Fruit fly (Drosophila melanogaster) whole organism, wandering third instar larva: ENCODE measurements around the gene CG43134.

ENCODE experiments used
- Abd-B ChIP-seq: fragments of >200 bp; optimal IDR thresholded peaks from 2 replicates; lab custom pipeline; 2017; ENCODE audit warnings: missing biosample characterization, missing genetic modification characterization
- CG32264 ChIP-seq: fragments of 200-800 bp; sonication (Bioruptor generic); optimal IDR thresholded peaks from 2 replicates; lab custom pipeline; 2016; ENCODE audit warnings: missing biosample characterization, missing genetic modification characterization
- CG9705 ChIP-seq: fragments of 200-800 bp; sonication (Bioruptor generic); optimal IDR thresholded peaks from 2 replicates; lab custom pipeline; 2018; ENCODE audit warnings: missing biosample characterization, mild to moderate bottlenecking, missing genetic modification characterization
- CrebA ChIP-seq: fragments of 200-800 bp; sonication (Bioruptor generic); optimal IDR thresholded peaks from 2 replicates; lab custom pipeline; 2016; ENCODE audit warnings: missing biosample characterization, mild to moderate bottlenecking, missing genetic modification characterization, borderline replicate concordance
- Dfd ChIP-seq: fragments of >200 bp; optimal IDR thresholded peaks from 2 replicates; lab custom pipeline; 2017; ENCODE audit warnings: missing biosample characterization, missing genetic modification characterization
- Dif ChIP-seq: fragments of 200-275, 200-300 bp; sonication (Bioruptor generic); optimal IDR thresholded peaks from 2 replicates; lab custom pipeline; 2018; ENCODE audit warnings: missing biosample characterization, missing genetic modification characterization; ENCODE audit not compliant: partially characterized antibody
- GATAd ChIP-seq: sonication (Bioruptor generic); optimal IDR thresholded peaks from 2 replicates; lab custom pipeline; 2016; ENCODE audit warnings: missing biosample characterization, missing genetic modification characterization
- HLH106 ChIP-seq: fragments of 200-800 bp; optimal IDR thresholded peaks from 3 replicates; lab custom pipeline; 2019; ENCODE audit warnings: missing biosample characterization, mild to moderate bottlenecking, missing genetic modification characterization, moderate library complexity
- Hnf4 ChIP-seq: fragments of 200-800 bp; sonication (Bioruptor generic); optimal IDR thresholded peaks from 2 replicates; lab custom pipeline; 2016; ENCODE audit warnings: missing biosample characterization, mild to moderate bottlenecking, missing genetic modification characterization
- Hr78 ChIP-seq: fragments of >200 bp; optimal IDR thresholded peaks from 2 replicates; lab custom pipeline; 2017; ENCODE audit warnings: missing biosample characterization, missing genetic modification characterization
- Hr83 ChIP-seq: fragments of 200-300 bp; sonication (Bioruptor generic); optimal IDR thresholded peaks from 2 replicates; lab custom pipeline; 2016; ENCODE audit warnings: missing biosample characterization, mild to moderate bottlenecking, missing genetic modification characterization, moderate library complexity; ENCODE audit not compliant: poor library complexity, severe bottlenecking
- Jra ChIP-seq: sonication (Bioruptor generic); optimal IDR thresholded peaks from 2 replicates; lab custom pipeline; 2016; ENCODE audit warnings: missing biosample characterization, missing genetic modification characterization
- OdsH ChIP-seq: fragments of 200-800 bp; sonication (Bioruptor generic); optimal IDR thresholded peaks from 2 replicates; lab custom pipeline; 2016; ENCODE audit warnings: missing biosample characterization, mild to moderate bottlenecking, missing genetic modification characterization
- Rel ChIP-seq, 2 experiments: fragments of 200-800 bp; sonication (Bioruptor generic) in 1 of 2; optimal IDR thresholded peaks; 2 replicates in 1 of 2; 3 replicates in 1 of 2; lab custom pipeline; 2016 to 2019; ENCODE audit warnings: mild to moderate bottlenecking in 2 of 2, missing biosample characterization in 2 of 2, missing genetic modification characterization in 2 of 2, moderate library complexity in 1 of 2
- Sp1 ChIP-seq: fragments of 200-800 bp; sonication (Bioruptor generic); optimal IDR thresholded peaks from 3 replicates; lab custom pipeline; 2019; ENCODE audit warnings: missing biosample characterization, mild to moderate bottlenecking, missing genetic modification characterization, moderate library complexity
- Vsx2 ChIP-seq: fragments of 200-300, 225-300 bp; sonication (Bioruptor generic); optimal IDR thresholded peaks from 2 replicates; lab custom pipeline; 2018; ENCODE audit warnings: missing biosample characterization, missing genetic modification characterization; ENCODE audit not compliant: partially characterized antibody
- br ChIP-seq: fragments of 200-800 bp; sonication (Bioruptor generic); optimal IDR thresholded peaks from 2 replicates; lab custom pipeline; 2016; ENCODE audit warnings: missing biosample characterization, missing genetic modification characterization
- brk ChIP-seq: fragments of 200-800 bp; sonication (Bioruptor generic); optimal IDR thresholded peaks from 2 replicates; lab custom pipeline; 2016; ENCODE audit warnings: missing biosample characterization, mild to moderate bottlenecking, missing genetic modification characterization
- dl ChIP-seq, 2 experiments: fragments of 175-275, 200-275 bp in 1 of 2; fragments of 200-275 bp in 1 of 2; sonication (Bioruptor generic); optimal IDR thresholded peaks; lab custom pipeline; 2018; ENCODE audit warnings: mild to moderate bottlenecking in 2 of 2, missing biosample characterization in 2 of 2, missing genetic modification characterization in 2 of 2, moderate library complexity in 2 of 2; ENCODE audit not compliant: partially characterized antibody in 2 of 2, insufficient read depth in 1 of 2
- dmrt93B ChIP-seq: fragments of 200-800 bp; sonication (Bioruptor generic); optimal IDR thresholded peaks from 2 replicates; lab custom pipeline; 2018; ENCODE audit warnings: missing biosample characterization, mild to moderate bottlenecking, missing genetic modification characterization
- dsf ChIP-seq: sonication (Bioruptor generic); optimal IDR thresholded peaks from 2 replicates; lab custom pipeline; 2016; ENCODE audit warnings: missing biosample characterization, missing genetic modification characterization, borderline replicate concordance
- ey ChIP-seq: fragments of 200-800 bp; sonication (Bioruptor generic); optimal IDR thresholded peaks from 2 replicates; lab custom pipeline; 2016; ENCODE audit warnings: missing biosample characterization, missing genetic modification characterization
- foxo ChIP-seq, 2 experiments: fragments of 200-800 bp; sonication (Bioruptor generic); optimal IDR thresholded peaks; 2 replicates in 1 of 2; 3 replicates in 1 of 2; lab custom pipeline; 2016 to 2017; ENCODE audit warnings: missing biosample characterization in 2 of 2, missing genetic modification characterization in 2 of 2
- fru ChIP-seq: fragments of 200-800 bp; sonication (Bioruptor generic); optimal IDR thresholded peaks from 3 replicates; lab custom pipeline; 2016; ENCODE audit warnings: missing biosample characterization, mild to moderate bottlenecking, missing genetic modification characterization
- h ChIP-seq: fragments of 200-800 bp; sonication (Bioruptor generic); optimal IDR thresholded peaks from 3 replicates; lab custom pipeline; 2016; ENCODE audit warnings: missing biosample characterization, mild to moderate bottlenecking, missing genetic modification characterization
- jim ChIP-seq: fragments of 175-275, 200-325 bp; sonication (Bioruptor generic); optimal IDR thresholded peaks from 2 replicates; lab custom pipeline; 2016; ENCODE audit warnings: missing biosample characterization, mild to moderate bottlenecking, missing genetic modification characterization
- lola ChIP-seq: fragments of >200 bp; optimal IDR thresholded peaks from 2 replicates; lab custom pipeline; 2017; ENCODE audit warnings: missing biosample characterization, missing genetic modification characterization
- pan ChIP-seq: fragments of >200 bp; optimal IDR thresholded peaks from 2 replicates; lab custom pipeline; 2017
- psq ChIP-seq: fragments of 200-800 bp; sonication (Bioruptor generic); optimal IDR thresholded peaks from 3 replicates; lab custom pipeline; 2017; ENCODE audit warnings: missing biosample characterization, mild to moderate bottlenecking, missing genetic modification characterization, moderate library complexity
- rgr ChIP-seq: fragments of 200-800 bp; sonication (Bioruptor generic); optimal IDR thresholded peaks from 3 replicates; lab custom pipeline; 2016; ENCODE audit warnings: missing biosample characterization, mild to moderate bottlenecking, missing genetic modification characterization
- sage ChIP-seq: fragments of 200-800 bp; sonication (Bioruptor generic); optimal IDR thresholded peaks from 2 replicates; lab custom pipeline; 2016; ENCODE audit warnings: missing biosample characterization, mild to moderate bottlenecking, missing genetic modification characterization
- sv ChIP-seq: fragments of 200-800 bp; sonication (Bioruptor generic); optimal IDR thresholded peaks from 3 replicates; lab custom pipeline; 2016; ENCODE audit warnings: missing biosample characterization, missing genetic modification characterization
- tai ChIP-seq: sonication (Bioruptor generic); optimal IDR thresholded peaks from 2 replicates; lab custom pipeline; 2016; ENCODE audit warnings: missing biosample characterization, missing genetic modification characterization
- usp ChIP-seq: fragments of >200 bp; optimal IDR thresholded peaks from 2 replicates; lab custom pipeline; 2017; ENCODE audit warnings: missing biosample characterization, missing genetic modification characterization
- woc ChIP-seq: sonication (Bioruptor generic); optimal IDR thresholded peaks from 2 replicates; lab custom pipeline; 2016; ENCODE audit warnings: missing biosample characterization, mild to moderate bottlenecking, missing genetic modification characterization

The CG43134 gene

dm6 chrX:4242726-4243125 lies 4.4 kb upstream of the CG43134 start, which contains the start of gene Femcoat:
TSS of gene Femcoat (minus strand) at chrX:4242826.
- TF ChIP-seq fru (GFP tag; lab: Kevin White, UChicago), result no peak
- TF ChIP-seq, all 38 proteins: peak for 0

- TF ChIP-seq GATAd (no peak), Abd-B (no peak), br (GFP tag; lab: Kevin White, UChicago) (no peak), Hr78 (GFP tag; lab: Kevin White, UChicago) (no peak), CG9705 (no peak), CG32264 (no peak), CrebA (GFP tag; lab: Kevin White, UChicago) (no peak), pan (lab: Kevin White, UChicago) (no peak)
- TF ChIP-seq, all 38 proteins: peak for 0
Measured at dm6 chrX:4246039-4246438, 1.1 kb upstream of the CG43134 start, which contains the start of gene Muc4B. TSS of gene Muc4B (minus strand) at chrX:4246139.

- no peak for TF ChIP-seq CrebA (GFP tag; lab: Kevin White, UChicago)
- TF ChIP-seq OdsH (GFP tag; lab: Kevin White, UChicago), result no peak
- no peak for TF ChIP-seq dl (GFP tag; optimal IDR thresholded peaks at IDR 0.05; lab: Kevin White, UChicago; ENCODE audit: insufficient read depth in 1 of 2, partially characterized antibody in 2 of 2)
- TF ChIP-seq Rel (GFP tag; optimal IDR thresholded peaks at IDR 0.05; lab: Kevin White, UChicago), result no peak
- TF ChIP-seq Rel (tag; optimal IDR thresholded peaks at IDR 0.05; lab: Kevin White, UChicago), result no peak
- no peak for TF ChIP-seq lola
- TF ChIP-seq Abd-B, result no peak
- no peak for TF ChIP-seq h (GFP tag; lab: Kevin White, UChicago)
- TF ChIP-seq GATAd, result no peak
- TF ChIP-seq foxo (GFP tag; optimal IDR thresholded peaks at IDR 0.05; lab: Kevin White, UChicago), result no peak
- no peak for TF ChIP-seq Vsx2 (GFP tag; lab: Kevin White, UChicago)
- TF ChIP-seq rgr (GFP tag; lab: Kevin White, UChicago), result no peak
- no peak for TF ChIP-seq Dif (GFP tag; lab: Kevin White, UChicago)
- TF ChIP-seq Dfd (GFP tag; lab: Kevin White, UChicago), result no peak
- TF ChIP-seq Jra, result no peak
- TF ChIP-seq CG9705, result no peak
- TF ChIP-seq HLH106 (tag; lab: Kevin White, UChicago), result no peak
- no peak for TF ChIP-seq dmrt93B (GFP tag; lab: Kevin White, UChicago)
- TF ChIP-seq CG32264, result no peak
- TF ChIP-seq, all 38 proteins: peak for 0
Measured at dm6 chrX:4248077-4248476, 964 bp downstream of the CG43134 start, which contains the start of gene CG43135. TSS of gene CG43135 (plus strand) at chrX:4248377.

dm6 chrX:4252690-4253089 lies 5.6 kb downstream of the CG43134 start, which contains the start of gene CG15576:
TSS of gene CG15576 (minus strand) at chrX:4252790.
- TF ChIP-seq jim (GFP tag; lab: Kevin White, UChicago) (no peak), br (GFP tag; lab: Kevin White, UChicago) (no peak), sage (no peak), dsf (GFP tag; lab: Kevin White, UChicago) (no peak), HLH106 (tag; lab: Kevin White, UChicago) (no peak), dmrt93B (GFP tag; lab: Kevin White, UChicago) (no peak), usp (GFP tag; lab: Kevin White, UChicago) (no peak), Sp1 (GFP tag; lab: Kevin White, UChicago) (no peak)

dm6 chrX:4262661-4263060 lies 15.5 kb downstream of the CG43134 start:
- TF ChIP-seq psq (no peak), CG9705 (no peak), foxo (GFP tag; optimal IDR thresholded peaks at IDR 0.05; lab: Kevin White, UChicago) (peak in 1 of 2 experiments; percentile 46), Jra (no peak), Hnf4 (GFP tag; lab: Kevin White, UChicago) (no peak), dmrt93B (GFP tag; lab: Kevin White, UChicago) (no peak), Rel (GFP tag; optimal IDR thresholded peaks at IDR 0.05; lab: Kevin White, UChicago) (no peak), Rel (tag; optimal IDR thresholded peaks at IDR 0.05; lab: Kevin White, UChicago) (no peak), Dif (GFP tag; lab: Kevin White, UChicago) (no peak), Hr78 (GFP tag; lab: Kevin White, UChicago) (no peak), sv (GFP tag; lab: Kevin White, UChicago) (no peak), ey (GFP tag; lab: Kevin White, UChicago) (peak; percentile 40), OdsH (GFP tag; lab: Kevin White, UChicago) (peak; percentile 26), h (GFP tag; lab: Kevin White, UChicago) (peak; percentile 32), Dfd (GFP tag; lab: Kevin White, UChicago) (no peak), HLH106 (tag; lab: Kevin White, UChicago) (peak; percentile 42), Vsx2 (GFP tag; lab: Kevin White, UChicago) (no peak), rgr (GFP tag; lab: Kevin White, UChicago) (peak; percentile 32), Hr83 (no peak), tai (GFP tag; lab: Kevin White, UChicago) (no peak), usp (GFP tag; lab: Kevin White, UChicago) (no peak), pan (lab: Kevin White, UChicago) (no peak), dsf (GFP tag; lab: Kevin White, UChicago) (no peak), jim (GFP tag; lab: Kevin White, UChicago) (no peak), Abd-B (no peak), brk (GFP tag; lab: Kevin White, UChicago) (no peak), Sp1 (GFP tag; lab: Kevin White, UChicago) (peak; percentile 29), sage (no peak), GATAd (no peak), woc (GFP tag; lab: Kevin White, UChicago) (peak; percentile 3), CrebA (GFP tag; lab: Kevin White, UChicago) (no peak), br (GFP tag; lab: Kevin White, UChicago) (peak; percentile 15), lola (no peak), dl (GFP tag; optimal IDR thresholded peaks at IDR 0.05; lab: Kevin White, UChicago; ENCODE audit: insufficient read depth in 1 of 2, partially characterized antibody in 2 of 2) (no peak), fru (GFP tag; lab: Kevin White, UChicago) (peak; percentile 46)
